Worm (Caenorhabditis elegans): ENCODE measurements around the gene Y49F6C.6.
A peak's percentile ranks its signal among the peaks of the same experiment; 100 is the strongest.

Gene Y49F6C.6

ce11 chrII:3374779-3375178 is 7.8 kb upstream of the Y49F6C.6 start, which contains the start of gene bath-10:
Gene bath-10 (plus strand): TSS chrII:3375079.
- TF ChIP-seq mdl-1 (tag; optimal IDR thresholded peaks at IDR 0.05), result no peak
- no peak for TF ChIP-seq egl-27 (tag; optimal IDR thresholded peaks at IDR 0.05)
- no peak for TF ChIP-seq ama-1 (optimal IDR thresholded peaks at IDR 0.05)
- no peak for TF ChIP-seq elt-3 (tag; optimal IDR thresholded peaks at IDR 0.05)
- TF ChIP-seq alr-1 (tag; optimal IDR thresholded peaks at IDR 0.05), result no peak
- no peak for TF ChIP-seq ZK546.5 (tag; optimal IDR thresholded peaks at IDR 0.05)
- no peak for TF ChIP-seq sma-3 (GFP tag; optimal IDR thresholded peaks at IDR 0.05)
- TF ChIP-seq zag-1 (tag; optimal IDR thresholded peaks at IDR 0.05), result no peak
- no peak for TF ChIP-seq fos-1 (tag; optimal IDR thresholded peaks at IDR 0.05)
- TF ChIP-seq sma-9 (GFP tag; optimal IDR thresholded peaks at IDR 0.05), result no peak
- no peak for TF ChIP-seq sma-9 (tag; optimal IDR thresholded peaks at IDR 0.05)
- TF ChIP-seq nhr-6 (tag; optimal IDR thresholded peaks at IDR 0.05), result no peak
- TF ChIP-seq elt-1 (tag; optimal IDR thresholded peaks at IDR 0.05), result no peak
- TF ChIP-seq nhr-237 (tag; optimal IDR thresholded peaks at IDR 0.05), result no peak
- TF ChIP-seq dmd-4 (tag; optimal IDR thresholded peaks at IDR 0.05), result no peak
- no peak for TF ChIP-seq lin-39 (tag; optimal IDR thresholded peaks at IDR 0.05)
- no peak for TF ChIP-seq nhr-23 (tag; optimal IDR thresholded peaks at IDR 0.05)
- no peak for TF ChIP-seq nhr-10 (tag; optimal IDR thresholded peaks at IDR 0.05)
- no peak for TF ChIP-seq unc-39 (tag; optimal IDR thresholded peaks at IDR 0.05)

- TF ChIP-seq nhr-23 (tag; optimal IDR thresholded peaks at IDR 0.05) (no peak), C34F6.9 (tag; optimal IDR thresholded peaks at IDR 0.05) (peak; percentile 2), unc-55 (GFP tag; optimal IDR thresholded peaks at IDR 0.05) (peak; percentile 57), unc-62 (GFP tag; optimal IDR thresholded peaks at IDR 0.05) (no peak), sma-9 (GFP tag; optimal IDR thresholded peaks at IDR 0.05) (no peak), sma-9 (tag; optimal IDR thresholded peaks at IDR 0.05) (no peak)
Observed at ce11 chrII:3373875-3374274, 6.9 kb upstream of the Y49F6C.6 start.

- no peak for TF ChIP-seq nhr-23 (tag; optimal IDR thresholded peaks at IDR 0.05)
- no peak for TF ChIP-seq nhr-11 (tag; optimal IDR thresholded peaks at IDR 0.05)
- TF ChIP-seq elt-3 (tag; optimal IDR thresholded peaks at IDR 0.05), result no peak
- TF ChIP-seq unc-39 (tag; optimal IDR thresholded peaks at IDR 0.05), result no peak
- no peak for TF ChIP-seq nhr-237 (tag; optimal IDR thresholded peaks at IDR 0.05)
- TF ChIP-seq unc-62 (GFP tag; optimal IDR thresholded peaks at IDR 0.05), result no peak
- no peak for TF ChIP-seq mdl-1 (tag; optimal IDR thresholded peaks at IDR 0.05)
- no peak for TF ChIP-seq crh-2 (tag; optimal IDR thresholded peaks at IDR 0.05)
- no peak for TF ChIP-seq ceh-82 (tag; optimal IDR thresholded peaks at IDR 0.05)
Observed at ce11 chrII:3371010-3371409, 4.0 kb upstream of the Y49F6C.6 start, which contains the start of gene bath-23. Gene bath-23 (plus strand): TSS chrII:3371310.

- peak in 1 of 2 experiments; percentile 41 for TF ChIP-seq lsy-2 (tag; optimal IDR thresholded peaks at IDR 0.05)
- no peak for TF ChIP-seq zag-1 (tag; optimal IDR thresholded peaks at IDR 0.05)
- TF ChIP-seq nhr-25 (tag; optimal IDR thresholded peaks at IDR 0.05), result no peak
- no peak for TF ChIP-seq mdl-1 (tag; optimal IDR thresholded peaks at IDR 0.05)
Observed at ce11 chrII:3370061-3370460, 3.1 kb upstream of the Y49F6C.6 start, which contains the start of gene Y49F6C.8. Gene Y49F6C.8 (minus strand): TSS chrII:3370111.

- TF ChIP-seq nhr-23 (tag; optimal IDR thresholded peaks at IDR 0.05) (no peak), lin-39 (tag; optimal IDR thresholded peaks at IDR 0.05) (no peak), mdl-1 (tag; optimal IDR thresholded peaks at IDR 0.05) (no peak), nhr-25 (tag; optimal IDR thresholded peaks at IDR 0.05) (no peak), alr-1 (tag; optimal IDR thresholded peaks at IDR 0.05) (no peak), crh-2 (tag; optimal IDR thresholded peaks at IDR 0.05) (no peak), nhr-21 (tag; optimal IDR thresholded peaks at IDR 0.05) (no peak), nhr-237 (tag; optimal IDR thresholded peaks at IDR 0.05) (no peak), ZK546.5 (tag; optimal IDR thresholded peaks at IDR 0.05) (no peak), nhr-129 (tag; optimal IDR thresholded peaks at IDR 0.05) (no peak)
Observed at ce11 chrII:3368097-3368496, 1.1 kb upstream of the Y49F6C.6 start, which contains the start of gene Y49F6C.7. Gene Y49F6C.7 (minus strand): TSS chrII:3368197.

- TF ChIP-seq ztf-11 (tag; optimal IDR thresholded peaks at IDR 0.05), result no peak
- no peak for TF ChIP-seq crh-2 (tag; optimal IDR thresholded peaks at IDR 0.05)
- no peak for TF ChIP-seq unc-55 (GFP tag; optimal IDR thresholded peaks at IDR 0.05)
- no peak for TF ChIP-seq nhr-21 (tag; optimal IDR thresholded peaks at IDR 0.05)
- TF ChIP-seq ZK546.5 (tag; optimal IDR thresholded peaks at IDR 0.05), result no peak
- TF ChIP-seq nhr-237 (tag; optimal IDR thresholded peaks at IDR 0.05), result no peak
- no peak for TF ChIP-seq mdl-1 (tag; optimal IDR thresholded peaks at IDR 0.05)
- TF ChIP-seq unc-39 (tag; optimal IDR thresholded peaks at IDR 0.05), result no peak
- TF ChIP-seq unc-62 (GFP tag; optimal IDR thresholded peaks at IDR 0.05), result no peak
- no peak for TF ChIP-seq nhr-25 (tag; optimal IDR thresholded peaks at IDR 0.05)
- TF ChIP-seq mbf-1 (tag; optimal IDR thresholded peaks at IDR 0.05), result no peak
- TF ChIP-seq nhr-23 (tag; optimal IDR thresholded peaks at IDR 0.05), result no peak
- TF ChIP-seq nhr-6 (tag; optimal IDR thresholded peaks at IDR 0.05), result no peak
- TF ChIP-seq F13H6.1 (tag; optimal IDR thresholded peaks at IDR 0.05), result no peak
- no peak for TF ChIP-seq sma-3 (GFP tag; optimal IDR thresholded peaks at IDR 0.05)
- TF ChIP-seq R02D3.7 (tag; optimal IDR thresholded peaks at IDR 0.05), result no peak
Observed at ce11 chrII:3358834-3359233, 8.2 kb downstream of the Y49F6C.6 start, which contains the start of the genes lido-14 and bath-27. Gene lido-14 (plus strand): TSS chrII:3359134. Gene bath-27 (plus strand): TSS chrII:3359139.

All from whole organism, L2 larva.